Fruit fly (Drosophila melanogaster) whole organism, embryonic: Measurements from ENCODE around the gene CG34283.

Experiments used
- Asciz ChIP-seq: fragments of 200-800 bp; sonication (Bioruptor generic); optimal IDR thresholded peaks from 2 replicates; lab custom pipeline; 2017; ENCODE audit warnings: missing biosample characterization, mild to moderate bottlenecking, missing genetic modification characterization, missing genetic modification reagents
- CG11398 ChIP-seq: fragments of 200-800 bp; sonication (Bioruptor generic); optimal IDR thresholded peaks from 2 replicates; lab custom pipeline; 2016; ENCODE audit warnings: missing biosample characterization, missing genetic modification characterization
- CG12219 ChIP-seq: fragments of 200-800 bp; sonication (Bioruptor generic); optimal IDR thresholded peaks from 3 replicates; lab custom pipeline; 2018; ENCODE audit warnings: missing biosample characterization, mild to moderate bottlenecking, missing genetic modification characterization
- CG12942 ChIP-seq: fragments of 200-800 bp; sonication (Bioruptor generic); optimal IDR thresholded peaks from 3 replicates; lab custom pipeline; 2016; ENCODE audit warnings: missing biosample characterization, missing genetic modification characterization
- CG13123 ChIP-seq: fragments of 200-800 bp; sonication (Bioruptor generic); optimal IDR thresholded peaks from 2 replicates; lab custom pipeline; 2016; ENCODE audit warnings: missing biosample characterization, missing genetic modification characterization
- CG13296 ChIP-seq: fragments of 200-800 bp; sonication (Bioruptor generic); optimal IDR thresholded peaks from 3 replicates; lab custom pipeline; 2018; ENCODE audit warnings: missing biosample characterization, mild to moderate bottlenecking, missing genetic modification characterization
- CG15696 ChIP-seq: fragments of 200-800 bp; sonication (Bioruptor generic); optimal IDR thresholded peaks from 2 replicates; lab custom pipeline; 2019; ENCODE audit warnings: missing biosample characterization, mild to moderate bottlenecking, missing genetic modification characterization, moderate library complexity
- CG17359 ChIP-seq: fragments of 200-800 bp; sonication (Bioruptor generic); optimal IDR thresholded peaks from 3 replicates; lab custom pipeline; 2018; ENCODE audit warnings: missing biosample characterization, mild to moderate bottlenecking, missing genetic modification characterization, moderate library complexity
- CG17802 ChIP-seq: fragments of 200-800 bp; sonication (Bioruptor generic); optimal IDR thresholded peaks from 2 replicates; lab custom pipeline; 2018; ENCODE audit warnings: missing biosample characterization, mild to moderate bottlenecking, missing genetic modification characterization, moderate library complexity
- CG18764 ChIP-seq: fragments of 200-800 bp; sonication (Bioruptor generic); optimal IDR thresholded peaks from 3 replicates; lab custom pipeline; 2016; ENCODE audit warnings: missing biosample characterization, missing genetic modification characterization
- CG2116 ChIP-seq: fragments of 200-800 bp; sonication (Bioruptor generic); optimal IDR thresholded peaks from 3 replicates; lab custom pipeline; 2018; ENCODE audit warnings: missing biosample characterization, mild to moderate bottlenecking, missing genetic modification characterization
- CG31224 ChIP-seq: fragments of 200-800 bp; sonication (Bioruptor generic); IDR thresholded peaks from 2 replicates; pipeline ENCODE4 v1.3.6; 2022; ENCODE audit warnings: missing biosample characterization, missing genetic modification characterization
- CG31441 ChIP-seq: fragments of 200-800 bp; sonication (Bioruptor generic); IDR thresholded peaks from 2 replicates; pipeline ENCODE4 v1.3.6; 2022; ENCODE audit warnings: missing biosample characterization, missing genetic modification characterization
- CG33213 ChIP-seq: fragments of 200-800 bp; sonication (Bioruptor generic); optimal IDR thresholded peaks from 3 replicates; lab custom pipeline; 2016; ENCODE audit warnings: missing biosample characterization, missing genetic modification characterization
- CG4707 ChIP-seq: fragments of 200-800 bp; sonication (Bioruptor generic); optimal IDR thresholded peaks from 2 replicates; lab custom pipeline; 2018; ENCODE audit warnings: missing biosample characterization, mild to moderate bottlenecking, missing genetic modification characterization, moderate library complexity
- CG6813 ChIP-seq: fragments of 200-800 bp; sonication (Bioruptor generic); optimal IDR thresholded peaks from 2 replicates; lab custom pipeline; 2017; ENCODE audit warnings: missing biosample characterization, missing genetic modification characterization, mild to moderate bottlenecking, moderate library complexity, missing genetic modification reagents
- D19B ChIP-seq: fragments of 200-800 bp; sonication (Bioruptor generic); optimal IDR thresholded peaks from 2 replicates; lab custom pipeline; 2017; ENCODE audit warnings: missing biosample characterization, mild to moderate bottlenecking, missing genetic modification characterization
- Dek ChIP-seq: fragments of 200-800 bp; sonication (Bioruptor generic); optimal IDR thresholded peaks from 3 replicates; lab custom pipeline; 2019; ENCODE audit warnings: missing biosample characterization, mild to moderate bottlenecking, missing genetic modification characterization, moderate library complexity
- Dll ChIP-seq: fragments of 200-800 bp; sonication (Bioruptor generic); IDR thresholded peaks from 4 replicates; pipeline ENCODE4 v1.3.6; 2022; ENCODE audit warnings: missing biosample characterization, missing genetic modification characterization; ENCODE audit not compliant: partially characterized antibody
- Dp ChIP-seq: fragments of 200-800 bp; sonication (Bioruptor generic); optimal IDR thresholded peaks from 2 replicates; lab custom pipeline; 2018; ENCODE audit warnings: missing biosample characterization, mild to moderate bottlenecking, missing genetic modification characterization, moderate library complexity
- ERR ChIP-seq: fragments of 200-800 bp; sonication (Bioruptor generic); optimal IDR thresholded peaks from 2 replicates; lab custom pipeline; 2016; ENCODE audit warnings: missing biosample characterization, missing genetic modification characterization
- HHEX ChIP-seq: fragments of 200-800 bp; sonication (Bioruptor generic); optimal IDR thresholded peaks from 3 replicates; lab custom pipeline; 2017; ENCODE audit warnings: missing biosample characterization, mild to moderate bottlenecking, missing genetic modification characterization, missing genetic modification reagents
- Hand ChIP-seq: fragments of 200-800 bp; sonication (Bioruptor generic); optimal IDR thresholded peaks from 2 replicates; lab custom pipeline; 2017; ENCODE audit warnings: mild to moderate bottlenecking, missing biosample characterization, missing genetic modification reagents, missing genetic modification characterization
- Hsf ChIP-seq: fragments of 200-800 bp; sonication (Bioruptor generic); optimal IDR thresholded peaks from 3 replicates; lab custom pipeline; 2016; ENCODE audit warnings: missing biosample characterization, missing genetic modification characterization
- MTF-1 ChIP-seq: fragments of 200-800 bp; sonication (Bioruptor generic); optimal IDR thresholded peaks from 2 replicates; lab custom pipeline; 2018; ENCODE audit warnings: missing biosample characterization, mild to moderate bottlenecking, missing genetic modification characterization, borderline replicate concordance
- Rfx ChIP-seq: fragments of 200-800 bp; sonication (Bioruptor generic); IDR thresholded peaks from 2 replicates; pipeline ENCODE4 v1.3.6; 2022; ENCODE audit warnings: missing biosample characterization, missing genetic modification characterization
- ato ChIP-seq: fragments of 200-800 bp; sonication (Bioruptor generic); IDR thresholded peaks from 2 replicates; pipeline ENCODE4 v1.3.6; 2022; ENCODE audit warnings: missing biosample characterization, missing genetic modification characterization; ENCODE audit not compliant: partially characterized antibody
- bbx ChIP-seq: fragments of 200-800 bp; sonication (Bioruptor generic); IDR thresholded peaks from 2 replicates; pipeline ENCODE4 v1.3.6; 2022; ENCODE audit warnings: missing biosample characterization, missing genetic modification characterization; ENCODE audit not compliant: partially characterized antibody
- bowl ChIP-seq: fragments of 200-800 bp; sonication (Bioruptor generic); IDR thresholded peaks from 2 replicates; pipeline ENCODE4 v1.3.6; 2022; ENCODE audit warnings: missing biosample characterization, missing genetic modification characterization
- btn ChIP-seq: fragments of 200-800 bp; sonication (Bioruptor generic); optimal IDR thresholded peaks from 2 replicates; lab custom pipeline; 2016; ENCODE audit warnings: missing biosample characterization, missing genetic modification characterization
- cas ChIP-seq: fragments of 200-800 bp; sonication (Bioruptor generic); IDR thresholded peaks from 2 replicates; pipeline ENCODE4 v1.3.6; 2022; ENCODE audit warnings: missing biosample characterization, missing genetic modification characterization
- chm ChIP-seq: fragments of 200-800 bp; sonication (Bioruptor generic); IDR thresholded peaks from 2 replicates; pipeline ENCODE4 v1.3.6; 2022; ENCODE audit warnings: missing biosample characterization, missing genetic modification characterization
- crol ChIP-seq: fragments of 200-800 bp; sonication (Bioruptor generic); IDR thresholded peaks from 2 replicates; pipeline ENCODE4 v1.3.6; 2022; ENCODE audit warnings: missing biosample characterization, missing genetic modification characterization
- disco-r ChIP-seq: fragments of 200-800 bp; sonication (Bioruptor generic); optimal IDR thresholded peaks from 2 replicates; lab custom pipeline; 2016; ENCODE audit warnings: missing biosample characterization, missing genetic modification characterization
- fd102C ChIP-seq: fragments of 200-800 bp; sonication (Bioruptor generic); optimal IDR thresholded peaks from 2 replicates; lab custom pipeline; 2018; ENCODE audit warnings: missing biosample characterization, mild to moderate bottlenecking, missing genetic modification characterization, moderate library complexity
- grau ChIP-seq: fragments of 200-800 bp; optimal IDR thresholded peaks from 3 replicates; lab custom pipeline; 2019; ENCODE audit warnings: missing biosample characterization, mild to moderate bottlenecking, missing genetic modification characterization, moderate library complexity
- ind ChIP-seq: fragments of 200-800 bp; sonication (Bioruptor generic); optimal IDR thresholded peaks from 3 replicates; lab custom pipeline; 2016; ENCODE audit warnings: missing biosample characterization, missing genetic modification characterization
- kah ChIP-seq: fragments of 200-800 bp; sonication (Bioruptor generic); optimal IDR thresholded peaks from 2 replicates; lab custom pipeline; 2018; ENCODE audit warnings: missing biosample characterization, mild to moderate bottlenecking, missing genetic modification characterization
- nau ChIP-seq: fragments of 200-800 bp; sonication (Bioruptor generic); optimal IDR thresholded peaks from 3 replicates; lab custom pipeline; 2017; ENCODE audit warnings: missing biosample characterization, mild to moderate bottlenecking, missing genetic modification characterization, missing genetic modification reagents
- pb ChIP-seq: fragments of 200-800 bp; sonication (Bioruptor generic); optimal IDR thresholded peaks from 3 replicates; lab custom pipeline; 2016; ENCODE audit warnings: missing biosample characterization, missing genetic modification characterization
- ro ChIP-seq: fragments of 200-800 bp; sonication (Bioruptor generic); IDR thresholded peaks from 2 replicates; pipeline ENCODE4 v1.3.6; 2022; ENCODE audit warnings: missing biosample characterization, missing genetic modification characterization
- sens-2 ChIP-seq: fragments of 200-800 bp; sonication (Bioruptor generic); IDR thresholded peaks from 2 replicates; pipeline ENCODE4 v1.3.6; 2022; ENCODE audit warnings: missing biosample characterization, missing genetic modification characterization
- sisA ChIP-seq: fragments of 200-800 bp; sonication (Bioruptor generic); IDR thresholded peaks from 2 replicates; pipeline ENCODE4 v1.3.6; 2022; ENCODE audit warnings: missing biosample characterization, missing genetic modification characterization
- sr ChIP-seq: fragments of 200-800 bp; sonication (Bioruptor generic); IDR thresholded peaks from 3 replicates; pipeline ENCODE4 v1.3.6; 2022; ENCODE audit warnings: missing biosample characterization, missing genetic modification characterization
- tgo ChIP-seq: fragments of 200-800 bp; sonication (Bioruptor generic); IDR thresholded peaks from 3 replicates; pipeline ENCODE4 v1.3.6; 2022; ENCODE audit warnings: missing biosample characterization, missing genetic modification characterization
- twi ChIP-seq: fragments of 200-800 bp; optimal IDR thresholded peaks from 2 replicates; lab custom pipeline; 2019; ENCODE audit warnings: missing biosample characterization, mild to moderate bottlenecking, missing genetic modification characterization, moderate library complexity
- wdn ChIP-seq: fragments of 200-800 bp; sonication (Bioruptor generic); IDR thresholded peaks from 2 replicates; pipeline ENCODE4 v1.3.6; 2022; ENCODE audit warnings: missing biosample characterization, missing genetic modification characterization
- zen ChIP-seq: fragments of 200-800 bp; sonication (Bioruptor generic); optimal IDR thresholded peaks from 3 replicates; lab custom pipeline; 2018; ENCODE audit warnings: missing biosample characterization, mild to moderate bottlenecking, missing genetic modification characterization, moderate library complexity
- zf30C ChIP-seq: fragments of 200-800 bp; sonication (Bioruptor generic); optimal IDR thresholded peaks from 3 replicates; lab custom pipeline; 2018; ENCODE audit warnings: missing biosample characterization, mild to moderate bottlenecking, missing genetic modification characterization
- zfh1 ChIP-seq: fragments of 200-800 bp; sonication (Bioruptor generic); IDR thresholded peaks from 3 replicates; pipeline ENCODE4 v1.3.6; 2022; ENCODE audit warnings: missing biosample characterization, missing genetic modification characterization

Gene CG34283

DNA sequence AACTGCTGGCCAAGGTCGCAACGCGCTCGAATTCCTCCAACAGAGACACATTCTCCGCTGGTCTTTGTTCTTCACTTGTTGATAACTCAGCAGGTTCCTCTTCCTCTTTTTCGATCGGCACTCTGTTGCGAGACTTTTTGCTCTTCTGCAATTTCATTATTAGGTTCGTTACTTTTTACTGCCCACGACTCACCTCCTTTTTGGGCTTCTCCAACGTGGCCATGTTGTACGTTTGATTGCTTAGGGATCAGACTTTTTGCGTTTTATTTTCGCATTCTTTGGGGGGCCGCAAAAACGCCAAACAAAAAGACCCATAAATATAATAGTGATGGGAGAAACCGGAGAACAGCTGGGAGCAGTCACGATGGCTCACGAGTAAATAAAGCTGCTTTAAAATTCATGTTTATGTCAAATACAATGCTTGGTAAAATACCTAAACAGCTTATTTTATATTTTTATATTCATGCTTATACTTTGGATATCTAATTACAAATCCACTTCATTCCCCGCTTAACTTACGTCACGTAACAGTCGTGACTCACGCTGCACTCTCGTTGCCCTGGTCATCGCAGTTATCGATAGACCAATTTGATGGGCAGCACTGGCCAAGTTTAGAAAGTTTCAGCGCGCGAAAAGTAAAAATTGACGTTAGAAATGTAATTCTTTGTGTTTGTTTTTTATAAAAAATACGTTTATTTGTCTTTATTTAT lies 36.3 kb upstream of the CG34283 start, which contains the start of gene Epg5 (continued):
- peak; percentile 91 for TF ChIP-seq bbx
- TF ChIP-seq nau (GFP tag; lab: Kevin White, UChicago) = no peak
- TF ChIP-seq CG18764 (GFP tag; lab: Kevin White, UChicago) = peak; percentile 45
- TF ChIP-seq fd102C (GFP tag; lab: Kevin White, UChicago) = no peak
- TF ChIP-seq ato (GFP tag; lab: Robert Waterston, UW) = peak; percentile 78
- TF ChIP-seq CG6813 (GFP tag; lab: Kevin White, UChicago) = no peak
- no peak for TF ChIP-seq CG4707 (GFP tag; lab: Kevin White, UChicago)
- peak; percentile 30 for TF ChIP-seq pb
- no peak for TF ChIP-seq CG17802 (tag; lab: Kevin White, UChicago)
- TF ChIP-seq cas (GFP tag; lab: Robert Waterston, UW) = no peak
- TF ChIP-seq MTF-1 (GFP tag; lab: Kevin White, UChicago) = no peak
- TF ChIP-seq D19B (GFP tag; lab: Kevin White, UChicago) = no peak
- TF ChIP-seq zfh1 (GFP tag; lab: Robert Waterston, UW) = peak; percentile 55; the same call in 2 of the 3 replicates
- peak; percentile 100 for TF ChIP-seq Dll (GFP tag; lab: Robert Waterston, UW)
- peak; percentile 72 for TF ChIP-seq sisA (GFP tag; lab: Robert Waterston, UW)
- TF ChIP-seq sens-2 (GFP tag; lab: Robert Waterston, UW) = no peak
- TF ChIP-seq HHEX (GFP tag; lab: Kevin White, UChicago) = peak; percentile 50
- TF ChIP-seq tgo (GFP tag; lab: Robert Waterston, UW) = peak; percentile 69
- peak; percentile 87 for TF ChIP-seq Dp (GFP tag; lab: Kevin White, UChicago)
- no peak for TF ChIP-seq twi
- TF ChIP-seq CG31441 = no peak
- TF ChIP-seq CG2116 (GFP tag; lab: Kevin White, UChicago) = peak; percentile 47
- TF ChIP-seq wdn (GFP tag; lab: Robert Waterston, UW) = peak; percentile 54; the same call in 1 of the 2 replicates
- TF ChIP-seq CG15696 = peak; percentile 71
- TF ChIP-seq CG31224 (GFP tag; lab: Robert Waterston, UW) = peak; percentile 68
- no peak for TF ChIP-seq CG12219
- TF ChIP-seq CG11398 = no peak
- no peak for TF ChIP-seq crol
- no peak for TF ChIP-seq zf30C (GFP tag; lab: Kevin White, UChicago)
- no peak for TF ChIP-seq disco-r (GFP tag; lab: Kevin White, UChicago)
- TF ChIP-seq ERR (GFP tag; lab: Kevin White, UChicago) = peak; percentile 20
- TF ChIP-seq Hsf (GFP tag; lab: Kevin White, UChicago) = peak; percentile 80
- no peak for TF ChIP-seq bowl (GFP tag; lab: Robert Waterston, UW)
- TF ChIP-seq CG13123 = no peak
- TF ChIP-seq Rfx (GFP tag; lab: Robert Waterston, UW) = peak; percentile 90
- no peak for TF ChIP-seq CG17359 (tag; lab: Kevin White, UChicago)
- no peak for TF ChIP-seq Asciz
- peak; percentile 59 for TF ChIP-seq Dek
- TF ChIP-seq btn (GFP tag; lab: Kevin White, UChicago) = peak; percentile 29
- no peak for TF ChIP-seq CG13296 (GFP tag; lab: Kevin White, UChicago)
- no peak for TF ChIP-seq Hand (GFP tag; lab: Kevin White, UChicago)
- TF ChIP-seq CG33213 (GFP tag; lab: Kevin White, UChicago) = peak; percentile 45
- TF ChIP-seq CG12942 (GFP tag; lab: Kevin White, UChicago) = peak; percentile 75
- peak; percentile 73 for TF ChIP-seq ind
- no peak for TF ChIP-seq sr
- TF ChIP-seq kah (GFP tag; lab: Kevin White, UChicago) = no peak
- no peak for TF ChIP-seq zen (tag; lab: Kevin White, UChicago)
- TF ChIP-seq ro (GFP tag; lab: Robert Waterston, UW) = no peak
- TF ChIP-seq chm = no peak
- no peak for TF ChIP-seq grau (tag; lab: Kevin White, UChicago)
